Worm (Caenorhabditis elegans): ENCODE results near the gene syp-2.

The syp-2 gene

DNA sequence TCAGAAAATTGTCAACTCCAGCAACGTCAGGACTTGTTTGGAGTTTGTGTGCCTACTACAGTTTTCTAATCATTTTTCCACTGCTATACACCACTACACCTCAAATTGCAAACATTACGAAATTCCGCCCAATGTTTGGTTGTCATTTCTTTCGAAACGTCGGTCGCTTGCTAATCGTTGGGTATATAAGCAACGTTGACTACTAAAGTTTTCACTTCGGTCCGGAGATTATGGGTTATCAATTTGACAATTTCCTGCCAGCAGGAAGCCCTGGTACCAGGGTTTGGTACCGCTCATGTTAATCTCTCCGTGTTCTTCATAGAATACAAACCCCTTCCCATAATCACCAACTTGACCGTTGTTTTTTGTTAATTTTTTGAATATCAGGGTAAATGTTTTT is 39.7 kb downstream of the syp-2 start (continued):
- no peak for TF ChIP-seq gei-8 (GFP tag; optimal IDR thresholded peaks at IDR 0.05)
- TF ChIP-seq lin-13 (GFP tag; optimal IDR thresholded peaks at IDR 0.05) = peak; percentile 23
- no peak for TF ChIP-seq ZK337.2 (GFP tag; IDR thresholded peaks at IDR 0.05)
- TF ChIP-seq zip-11 (GFP tag; IDR thresholded peaks at IDR 0.05) = no peak
- TF ChIP-seq attf-4 (tag; optimal IDR thresholded peaks at IDR 0.05) = no peak
- no peak for TF ChIP-seq nhr-111 (GFP tag; optimal IDR thresholded peaks at IDR 0.05)
- 0 out of 2 replicates have a peak, but pooled peaks have one; percentile 33 for TF ChIP-seq nhr-41 (GFP tag; IDR thresholded peaks at IDR 0.05)
- TF ChIP-seq spr-3 (GFP tag; optimal IDR thresholded peaks at IDR 0.05) = no peak
- TF ChIP-seq saeg-2 (GFP tag; IDR thresholded peaks at IDR 0.05) = no peak
- TF ChIP-seq F49E8.2 (tag; optimal IDR thresholded peaks at IDR 0.05; ENCODE audit: borderline replicate concordance) = no peak
- TF ChIP-seq dmd-6 (GFP tag; IDR thresholded peaks at IDR 0.05) = peak; percentile 76
- TF ChIP-seq pqm-1 (tag; optimal IDR thresholded peaks at IDR 0.05) = peak; percentile 47
- TF ChIP-seq ceh-32 (tag; optimal IDR thresholded peaks at IDR 0.05; ENCODE audit: poor library complexity) = no peak
- TF ChIP-seq daf-19 (GFP tag; conservative IDR thresholded peaks at IDR 0.05) = 0 out of 2 replicates have a peak, but pooled peaks have one; percentile 56
- TF ChIP-seq madf-9 (GFP tag; conservative IDR thresholded peaks at IDR 0.05) = no peak
- peak; percentile 61 for TF ChIP-seq mep-1 (tag; optimal IDR thresholded peaks at IDR 0.05)
- peak; percentile 98 for TF ChIP-seq aha-1 (tag)
- TF ChIP-seq pha-4 (GFP tag; IDR thresholded peaks at IDR 0.05) = no peak; the same call in 1 of the 2 replicates
- TF ChIP-seq pha-4 (tag; optimal IDR thresholded peaks at IDR 0.05) = peak; percentile 61

DNA sequence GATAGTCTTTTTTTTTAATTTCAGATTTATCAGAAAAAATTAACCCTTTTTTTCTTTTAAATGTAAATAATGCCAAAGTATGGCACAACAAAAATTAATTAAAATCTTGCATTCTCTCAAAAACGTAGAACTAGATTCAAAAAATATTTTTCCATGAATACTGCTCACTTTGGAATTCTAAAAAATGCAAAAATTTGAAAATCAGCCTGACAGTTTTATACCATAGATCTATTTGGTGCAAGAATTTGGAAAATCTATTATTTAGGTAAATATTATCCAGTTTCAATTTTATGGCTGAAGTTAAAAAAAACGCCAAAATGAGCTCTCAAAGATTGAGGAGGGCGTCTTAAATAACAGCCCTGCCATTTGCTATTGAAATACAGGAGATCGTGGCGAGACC is 43.4 kb downstream of the syp-2 start:
- no peak for TF ChIP-seq gei-8 (GFP tag; optimal IDR thresholded peaks at IDR 0.05)
- peak; percentile 94 for TF ChIP-seq aha-1 (tag)

DNA sequence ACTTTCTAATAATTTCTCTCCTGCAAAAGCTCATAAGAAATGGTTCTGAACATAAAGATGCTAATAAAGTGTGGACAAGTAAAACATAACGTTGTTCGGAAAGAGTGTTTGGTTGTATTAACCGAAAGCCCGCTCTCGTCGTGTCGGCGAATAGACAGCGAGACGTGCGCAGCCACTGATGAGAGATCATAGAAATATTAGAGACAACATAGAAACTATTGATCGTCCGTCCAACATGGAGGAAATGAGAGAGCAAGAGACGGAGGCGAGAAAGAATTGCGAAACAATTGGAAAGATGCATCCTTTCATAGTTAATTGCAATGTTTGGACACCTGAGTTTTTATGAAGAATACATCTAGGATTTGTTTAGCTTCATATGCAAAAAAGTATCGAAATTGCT is 44.2 kb downstream of the syp-2 start:
- TF ChIP-seq F37D6.2 (tag; optimal IDR thresholded peaks at IDR 0.05) (no peak), mxl-3 (GFP tag; optimal IDR thresholded peaks at IDR 0.05) (peak; percentile 46), hlh-30 (tag; optimal IDR thresholded peaks at IDR 0.05; ENCODE audit: insufficient read depth) (peak; percentile 41), jun-1 (tag; optimal IDR thresholded peaks at IDR 0.05) (no peak), ceh-82 (tag; optimal IDR thresholded peaks at IDR 0.05) (no peak), fkh-10 (GFP tag; optimal IDR thresholded peaks at IDR 0.05) (no peak), rbr-2 (tag; optimal IDR thresholded peaks at IDR 0.05) (peak; percentile 48), daf-16 (GFP tag; optimal IDR thresholded peaks at IDR 0.05) (no peak), daf-16 (tag; optimal IDR thresholded peaks at IDR 0.05) (peak; percentile 62), dve-1 (tag; optimal IDR thresholded peaks at IDR 0.05; ENCODE audit: insufficient read depth) (peak; percentile 71), nhr-11 (tag; optimal IDR thresholded peaks at IDR 0.05) (peak; percentile 3), lin-38 (GFP tag; IDR thresholded peaks at IDR 0.05) (no peak), lin-39 (tag; optimal IDR thresholded peaks at IDR 0.05) (no peak), ceh-28 (tag; optimal IDR thresholded peaks at IDR 0.05) (peak; percentile 58), dpl-1 (GFP tag; optimal IDR thresholded peaks at IDR 0.05) (peak; percentile 43), nhr-6 (tag; optimal IDR thresholded peaks at IDR 0.05) (peak; percentile 24), hlh-11 (tag; optimal IDR thresholded peaks at IDR 0.05) (peak; percentile 40), mep-1 (tag; optimal IDR thresholded peaks at IDR 0.05) (peak; percentile 71), hif-1 (tag; optimal IDR thresholded peaks at IDR 0.05) (peak in 1 of 2 experiments; percentile 13), mes-2 (tag; optimal IDR thresholded peaks at IDR 0.05; ENCODE audit: poor library complexity, severe bottlenecking) (peak; percentile 71), nhr-28 (tag; optimal IDR thresholded peaks at IDR 0.05) (peak; percentile 49), aha-1 (tag) (peak; percentile 76), lsy-2 (tag; optimal IDR thresholded peaks at IDR 0.05) (peak; percentile 41 to 81), hmg-1.1 (GFP tag; IDR thresholded peaks at IDR 0.05) (peak; percentile 73)
